Fruit fly (Drosophila melanogaster) whole organism, embryonic: ENCODE data around the gene CG3337.

Experiments
- Abd-B ChIP-seq: fragments of 200-800 bp; sonication (Bioruptor generic); optimal IDR thresholded peaks from 2 replicates; lab custom pipeline; 2018; ENCODE audit warnings: missing biosample characterization, mild to moderate bottlenecking, missing genetic modification characterization, moderate library complexity
- Adf1 ChIP-seq: fragments of 200-800 bp; sonication (Bioruptor generic); IDR thresholded peaks from 2 replicates; pipeline ENCODE4 v1.3.6; 2022; ENCODE audit warnings: missing biosample characterization, missing genetic modification characterization
- CG10274 ChIP-seq: fragments of 200-800 bp; sonication (Bioruptor generic); optimal IDR thresholded peaks from 3 replicates; lab custom pipeline; 2017; ENCODE audit warnings: missing biosample characterization, mild to moderate bottlenecking, missing genetic modification characterization
- CG10366 ChIP-seq: fragments of 200-800 bp; sonication (Bioruptor generic); IDR thresholded peaks from 2 replicates; pipeline ENCODE4 v1.3.6; 2022; ENCODE audit warnings: missing biosample characterization, missing genetic modification characterization
- CG13123 ChIP-seq: fragments of 200-800 bp; sonication (Bioruptor generic); optimal IDR thresholded peaks from 2 replicates; lab custom pipeline; 2016; ENCODE audit warnings: missing biosample characterization, missing genetic modification characterization
- CG13894 ChIP-seq: fragments of 200-800 bp; sonication (Bioruptor generic); optimal IDR thresholded peaks from 3 replicates; lab custom pipeline; 2018; ENCODE audit warnings: missing biosample characterization, mild to moderate bottlenecking, missing genetic modification characterization, moderate library complexity
- CG14441 ChIP-seq: fragments of 200-800 bp; sonication (Bioruptor generic); IDR thresholded peaks from 2 replicates; pipeline ENCODE4 v1.3.6; 2022; ENCODE audit warnings: missing biosample characterization, missing genetic modification characterization
- CG15073 ChIP-seq: fragments of 200-800 bp; sonication (Bioruptor generic); optimal IDR thresholded peaks from 2 replicates; lab custom pipeline; 2016; ENCODE audit warnings: missing biosample characterization, missing genetic modification characterization
- CG1529 ChIP-seq: fragments of 200-800 bp; sonication (Bioruptor generic); optimal IDR thresholded peaks from 3 replicates; lab custom pipeline; 2018; ENCODE audit warnings: missing biosample characterization, missing genetic modification characterization
- CG17359 ChIP-seq: fragments of 200-800 bp; sonication (Bioruptor generic); optimal IDR thresholded peaks from 3 replicates; lab custom pipeline; 2018; ENCODE audit warnings: missing biosample characterization, mild to moderate bottlenecking, missing genetic modification characterization, moderate library complexity
- CG18619 ChIP-seq: fragments of 200-800 bp; sonication (Bioruptor generic); optimal IDR thresholded peaks from 3 replicates; lab custom pipeline; 2017; ENCODE audit warnings: missing biosample characterization, mild to moderate bottlenecking, missing genetic modification characterization
- CG18764 ChIP-seq: fragments of 200-800 bp; sonication (Bioruptor generic); optimal IDR thresholded peaks from 3 replicates; lab custom pipeline; 2016; ENCODE audit warnings: missing biosample characterization, missing genetic modification characterization
- CG31224 ChIP-seq: fragments of 200-800 bp; sonication (Bioruptor generic); IDR thresholded peaks from 2 replicates; pipeline ENCODE4 v1.3.6; 2022; ENCODE audit warnings: missing biosample characterization, missing genetic modification characterization
- CG34376 ChIP-seq: fragments of 200-800 bp; sonication (Bioruptor generic); optimal IDR thresholded peaks from 2 replicates; lab custom pipeline; 2018; ENCODE audit warnings: missing biosample characterization, mild to moderate bottlenecking, missing genetic modification characterization
- CG34422 ChIP-seq: fragments of 200-800 bp; sonication (Bioruptor generic); IDR thresholded peaks from 3 replicates; pipeline ENCODE4 v1.3.6; 2022; ENCODE audit warnings: missing biosample characterization, missing genetic modification characterization
- CG5953 ChIP-seq: fragments of 200-800 bp; sonication (Bioruptor generic); IDR thresholded peaks from 2 replicates; pipeline ENCODE4 v1.3.6; 2022; ENCODE audit warnings: missing biosample characterization, missing genetic modification characterization
- CG7963 ChIP-seq: fragments of 200-800 bp; sonication (Bioruptor generic); IDR thresholded peaks from 3 replicates; pipeline ENCODE4 v1.3.6; 2022; ENCODE audit warnings: missing biosample characterization, missing genetic modification characterization; ENCODE audit not compliant: partially characterized antibody
- CG8944 ChIP-seq: fragments of 200-800 bp; sonication (Bioruptor generic); optimal IDR thresholded peaks from 3 replicates; lab custom pipeline; 2016; ENCODE audit warnings: missing biosample characterization, missing genetic modification characterization
- CG9215 ChIP-seq: fragments of 200-800 bp; sonication (Bioruptor generic); IDR thresholded peaks from 2 replicates; pipeline ENCODE4 v1.3.6; 2022; ENCODE audit warnings: missing biosample characterization, missing genetic modification characterization
- CG9817 ChIP-seq: fragments of 200-800 bp; sonication (Bioruptor generic); optimal IDR thresholded peaks from 2 replicates; lab custom pipeline; 2018; ENCODE audit warnings: missing biosample characterization, mild to moderate bottlenecking, missing genetic modification characterization, moderate library complexity
- CHES-1-like ChIP-seq: fragments of 200-800 bp; sonication (Bioruptor generic); optimal IDR thresholded peaks from 2 replicates; lab custom pipeline; 2016; ENCODE audit warnings: missing biosample characterization, missing genetic modification characterization
- Camta ChIP-seq: fragments of 200-800 bp; sonication (Bioruptor generic); optimal IDR thresholded peaks from 2 replicates; lab custom pipeline; 2016; ENCODE audit warnings: missing biosample characterization, missing genetic modification characterization
- HLH54F ChIP-seq: fragments of 200-800 bp; sonication (Bioruptor generic); optimal IDR thresholded peaks from 3 replicates; lab custom pipeline; 2016; ENCODE audit warnings: missing biosample characterization, missing genetic modification characterization
- HmgZ ChIP-seq: fragments of 200-800 bp; sonication (Bioruptor generic); optimal IDR thresholded peaks from 2 replicates; lab custom pipeline; 2018; ENCODE audit warnings: missing biosample characterization, mild to moderate bottlenecking, missing genetic modification characterization
- Hmr ChIP-seq: fragments of 200-800 bp; sonication (Bioruptor generic); optimal IDR thresholded peaks from 3 replicates; lab custom pipeline; 2017; ENCODE audit warnings: mild to moderate bottlenecking, missing biosample characterization, missing genetic modification reagents, missing genetic modification characterization
- Hmx ChIP-seq: fragments of 200-800 bp; sonication (Bioruptor generic); optimal IDR thresholded peaks from 2 replicates; lab custom pipeline; 2016; ENCODE audit warnings: missing biosample characterization, missing genetic modification characterization
- Hr78 ChIP-seq, 2 experiments: fragments of 200-800 bp in 1 of 2; fragments of >200 bp in 1 of 2; sonication (Bioruptor generic) in 1 of 2; optimal IDR thresholded peaks; 2 replicates each; lab custom pipeline; 2017 to 2019; ENCODE audit warnings: missing biosample characterization in 2 of 2, missing genetic modification characterization in 2 of 2, mild to moderate bottlenecking in 1 of 2, moderate library complexity in 1 of 2
- Lim3 ChIP-seq: fragments of 200-800 bp; sonication (Bioruptor generic); IDR thresholded peaks from 2 replicates; pipeline ENCODE4 v1.3.6; 2022; ENCODE audit warnings: missing biosample characterization, missing genetic modification characterization
- NK7.1 ChIP-seq: fragments of 200-800 bp; sonication (Bioruptor generic); optimal IDR thresholded peaks from 3 replicates; lab custom pipeline; 2016; ENCODE audit warnings: missing biosample characterization, missing genetic modification characterization
- Nf-YC ChIP-seq: fragments of 200-800 bp; optimal IDR thresholded peaks from 3 replicates; lab custom pipeline; 2019; ENCODE audit warnings: missing biosample characterization, mild to moderate bottlenecking, missing genetic modification characterization, moderate library complexity
- PHDP ChIP-seq: fragments of 200-800 bp; sonication (Bioruptor generic); optimal IDR thresholded peaks from 3 replicates; lab custom pipeline; 2018; ENCODE audit warnings: missing biosample characterization, mild to moderate bottlenecking, missing genetic modification characterization, moderate library complexity
- ab ChIP-seq: fragments of 200-800 bp; sonication (Bioruptor generic); optimal IDR thresholded peaks from 2 replicates; lab custom pipeline; 2016; ENCODE audit warnings: missing biosample characterization, missing genetic modification characterization
- cato ChIP-seq: fragments of 200-800 bp; sonication (Bioruptor generic); optimal IDR thresholded peaks from 2 replicates; lab custom pipeline; 2016; ENCODE audit warnings: missing biosample characterization, missing genetic modification characterization, borderline replicate concordance
- croc ChIP-seq: fragments of 200-800 bp; sonication (Bioruptor generic); conservative IDR thresholded peaks from 3 replicates; pipeline ENCODE4 v1.3.6; 2022; ENCODE audit warnings: missing biosample characterization, missing genetic modification characterization
- cwo ChIP-seq: fragments of 200-800 bp; sonication (Bioruptor generic); optimal IDR thresholded peaks from 3 replicates; lab custom pipeline; 2017; ENCODE audit warnings: missing biosample characterization, missing genetic modification characterization, mild to moderate bottlenecking, moderate library complexity, missing genetic modification reagents
- dpn ChIP-seq, 2 experiments: fragments of 200-800 bp; sonication (Bioruptor generic); optimal IDR thresholded peaks; 3 replicates each; lab custom pipeline; 2016; ENCODE audit warnings: missing biosample characterization in 2 of 2, missing genetic modification characterization in 2 of 2
- ems ChIP-seq: fragments of 200-800 bp; sonication (Bioruptor generic); optimal IDR thresholded peaks from 3 replicates; lab custom pipeline; 2016; ENCODE audit warnings: missing biosample characterization, missing genetic modification characterization
- gcm ChIP-seq: fragments of 200-800 bp; sonication (Bioruptor generic); optimal IDR thresholded peaks from 2 replicates; lab custom pipeline; 2019; ENCODE audit warnings: missing biosample characterization, mild to moderate bottlenecking, missing genetic modification characterization, moderate library complexity
- knrl ChIP-seq: fragments of 200-800 bp; sonication (Bioruptor generic); IDR thresholded peaks from 3 replicates; pipeline ENCODE4 v1.3.6; 2022; ENCODE audit warnings: missing biosample characterization, missing genetic modification characterization; ENCODE audit not compliant: partially characterized antibody
- lilli ChIP-seq: fragments of 200-800 bp; sonication (Bioruptor generic); optimal IDR thresholded peaks from 3 replicates; lab custom pipeline; 2016; ENCODE audit warnings: missing biosample characterization, missing genetic modification characterization
- nerfin-2 ChIP-seq: fragments of 200-800 bp; sonication (Bioruptor generic); IDR thresholded peaks from 2 replicates; pipeline ENCODE4 v1.3.6; 2022; ENCODE audit warnings: missing biosample characterization, missing genetic modification characterization; ENCODE audit not compliant: partially characterized antibody
- oc ChIP-seq: fragments of 200-800 bp; sonication (Bioruptor generic); optimal IDR thresholded peaks from 2 replicates; lab custom pipeline; 2018; ENCODE audit warnings: missing biosample characterization, mild to moderate bottlenecking, missing genetic modification characterization, moderate library complexity
- onecut ChIP-seq: fragments of 200-800 bp; sonication (Bioruptor generic); IDR thresholded peaks from 2 replicates; pipeline ENCODE4 v1.3.6; 2022; ENCODE audit warnings: missing biosample characterization, missing genetic modification characterization
- psq ChIP-seq: fragments of 200-800 bp; sonication (Bioruptor generic); optimal IDR thresholded peaks from 2 replicates; lab custom pipeline; 2017; ENCODE audit warnings: missing biosample characterization, missing genetic modification characterization
- row ChIP-seq: fragments of 200-800 bp; sonication (Bioruptor generic); IDR thresholded peaks from 3 replicates; pipeline ENCODE4 v1.3.6; 2022; ENCODE audit warnings: missing biosample characterization, missing genetic modification characterization
- so ChIP-seq: fragments of 200-800 bp; sonication (Bioruptor generic); IDR thresholded peaks from 3 replicates; pipeline ENCODE4 v1.3.6; 2022; ENCODE audit warnings: missing biosample characterization, missing genetic modification characterization
- tap ChIP-seq: fragments of 200-800 bp; optimal IDR thresholded peaks from 3 replicates; lab custom pipeline; 2019; ENCODE audit warnings: missing biosample characterization, mild to moderate bottlenecking, missing genetic modification characterization, moderate library complexity
- tgo ChIP-seq: fragments of 200-800 bp; sonication (Bioruptor generic); IDR thresholded peaks from 3 replicates; pipeline ENCODE4 v1.3.6; 2022; ENCODE audit warnings: missing biosample characterization, missing genetic modification characterization
- zf30C ChIP-seq: fragments of 200-800 bp; sonication (Bioruptor generic); optimal IDR thresholded peaks from 3 replicates; lab custom pipeline; 2018; ENCODE audit warnings: missing biosample characterization, mild to moderate bottlenecking, missing genetic modification characterization
- zfh1 ChIP-seq: fragments of 200-800 bp; sonication (Bioruptor generic); IDR thresholded peaks from 3 replicates; pipeline ENCODE4 v1.3.6; 2022; ENCODE audit warnings: missing biosample characterization, missing genetic modification characterization
- zfh2 ChIP-seq: fragments of 200-800 bp; sonication (Bioruptor generic); optimal IDR thresholded peaks from 2 replicates; lab custom pipeline; 2016; ENCODE audit warnings: missing biosample characterization, missing genetic modification characterization

CG3337 gene

DNA sequence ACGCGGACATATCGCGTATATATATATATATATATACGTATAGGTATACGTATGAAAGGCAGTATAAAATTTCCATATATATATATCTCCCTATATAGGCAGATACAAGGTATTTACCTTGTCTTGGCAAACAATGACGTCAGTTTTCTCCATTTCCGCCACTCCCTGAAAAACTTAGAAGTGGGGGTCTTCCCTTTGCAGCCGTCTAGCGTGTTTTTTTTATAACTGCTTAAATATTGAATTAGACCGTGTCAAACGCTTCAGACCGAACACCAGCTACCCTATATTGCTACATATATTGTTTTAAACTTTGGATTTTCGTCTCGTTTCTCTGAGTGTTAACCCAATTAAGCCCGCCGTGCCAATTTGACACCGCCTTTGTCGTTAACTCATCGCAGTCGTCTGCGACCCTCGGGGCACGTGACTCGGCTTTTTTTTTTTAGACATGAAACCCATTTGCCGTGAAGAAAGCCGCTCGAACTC, 46.7 kb downstream of the CG3337 start (continued):
- TF ChIP-seq nerfin-2 (GFP tag; lab: Robert Waterston, UW): no peak
- TF ChIP-seq dpn (GFP tag; optimal IDR thresholded peaks at IDR 0.05; lab: Kevin White, UChicago): no peak
- no peak for TF ChIP-seq CG9817 (tag; lab: Kevin White, UChicago)
- TF ChIP-seq lilli (GFP tag; lab: Kevin White, UChicago): no peak
- 0 out of 3 replicates have a peak, but pooled peaks have one; percentile 32 for TF ChIP-seq tgo (GFP tag; lab: Robert Waterston, UW)
- no peak for TF ChIP-seq HmgZ (tag; lab: Kevin White, UChicago)
- TF ChIP-seq CG15073 (GFP tag; lab: Kevin White, UChicago): no peak
- no peak for TF ChIP-seq Hr78 (GFP tag; optimal IDR thresholded peaks at IDR 0.05; lab: Kevin White, UChicago)
- no peak; the same call in 1 of the 2 replicates for TF ChIP-seq CG10366 (GFP tag; lab: Robert Waterston, UW)
- TF ChIP-seq cwo (GFP tag; lab: Kevin White, UChicago): peak; percentile 67
- no peak for TF ChIP-seq CG31224 (GFP tag; lab: Robert Waterston, UW)
- no peak for TF ChIP-seq CG7963 (GFP tag; lab: Robert Waterston, UW)
- TF ChIP-seq tap (tag; lab: Kevin White, UChicago): no peak
- TF ChIP-seq NK7.1 (GFP tag; lab: Kevin White, UChicago): no peak
- TF ChIP-seq Camta: no peak
- TF ChIP-seq gcm (GFP tag; lab: Kevin White, UChicago): no peak
- TF ChIP-seq CHES-1-like (GFP tag; lab: Kevin White, UChicago): no peak
- no peak for TF ChIP-seq zfh2
- peak; percentile 19 for TF ChIP-seq CG17359
- no peak for TF ChIP-seq CG13123 (GFP tag; lab: Kevin White, UChicago)
- TF ChIP-seq croc: no peak
- TF ChIP-seq CG18764: no peak
- no peak for TF ChIP-seq so (GFP tag; lab: Robert Waterston, UW)
- TF ChIP-seq CG34376 (GFP tag; lab: Kevin White, UChicago): no peak
- TF ChIP-seq psq (GFP tag; lab: Kevin White, UChicago): no peak
- peak; percentile 23 for TF ChIP-seq oc (tag; lab: Kevin White, UChicago)
- no peak for TF ChIP-seq Hmx (GFP tag; lab: Kevin White, UChicago)
- TF ChIP-seq knrl (GFP tag; lab: Robert Waterston, UW): no peak
- peak; percentile 89 for TF ChIP-seq CG13894 (tag; lab: Kevin White, UChicago)
- TF ChIP-seq ab (GFP tag; lab: Kevin White, UChicago): no peak
- TF ChIP-seq CG5953 (GFP tag; lab: Robert Waterston, UW): no peak
- TF ChIP-seq Hmr (GFP tag; lab: Kevin White, UChicago): peak; percentile 66
- TF ChIP-seq zfh1 (GFP tag; lab: Robert Waterston, UW): no peak
- TF ChIP-seq Lim3 (GFP tag; lab: Robert Waterston, UW): no peak
- TF ChIP-seq CG9215 (GFP tag; lab: Robert Waterston, UW): no peak
- no peak for TF ChIP-seq ems
- no peak for TF ChIP-seq CG1529
- TF ChIP-seq CG34422: no peak
- TF ChIP-seq zf30C (GFP tag; lab: Kevin White, UChicago): no peak
- no peak for TF ChIP-seq HLH54F (GFP tag; lab: Kevin White, UChicago)
- TF ChIP-seq CG14441 (GFP tag; lab: Robert Waterston, UW): peak; percentile 62
- TF ChIP-seq onecut: peak; percentile 33; the same call in 1 of the 2 replicates
- TF ChIP-seq CG18619: peak; percentile 44
- no peak for TF ChIP-seq CG8944 (GFP tag; lab: Kevin White, UChicago)
- no peak for TF ChIP-seq Adf1 (GFP tag; lab: Robert Waterston, UW)
- no peak for TF ChIP-seq Abd-B (GFP tag; lab: Kevin White, UChicago)
- TF ChIP-seq CG10274 (GFP tag; lab: Kevin White, UChicago): no peak
- TF ChIP-seq row (GFP tag; lab: Robert Waterston, UW): peak; percentile 39; the same call in 1 of the 3 replicates
- no peak for TF ChIP-seq Nf-YC (tag; lab: Kevin White, UChicago)
- TF ChIP-seq cato (GFP tag; lab: Kevin White, UChicago): no peak
- TF ChIP-seq PHDP (tag; lab: Kevin White, UChicago): peak; percentile 9
